Fruit fly (Drosophila melanogaster): ENCODE measurements around the gene CG5001.
A peak's percentile ranks its signal among the peaks of the same experiment; 100 is the strongest.

The CG5001 gene

DNA sequence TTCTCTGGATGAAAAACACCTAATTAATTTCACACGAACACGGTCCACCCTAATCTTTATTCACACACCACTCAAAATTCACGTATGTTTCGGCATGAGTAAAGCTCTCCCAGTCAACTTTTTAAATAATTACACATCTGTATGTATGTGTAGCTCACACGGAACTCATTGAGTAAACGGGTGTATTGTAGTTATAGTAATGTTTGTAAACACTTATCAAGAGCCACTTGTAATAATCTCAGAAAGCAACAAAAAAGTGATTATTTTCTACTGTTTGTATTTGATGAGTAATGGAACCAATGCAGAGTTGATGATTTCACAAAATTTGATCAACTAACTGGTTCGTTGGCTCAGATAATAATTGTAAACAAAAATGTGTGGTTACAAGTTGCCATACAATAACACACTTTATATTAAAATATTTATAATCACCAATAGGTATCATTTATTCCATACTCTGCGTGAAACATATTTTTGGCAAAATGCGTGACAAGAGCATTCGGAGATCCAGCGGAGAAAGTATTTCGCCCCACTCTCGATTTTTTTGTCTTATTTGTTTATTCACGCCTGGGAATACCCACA, 32.4 kb downstream of the CG5001 start (continued):
- TF ChIP-seq CG3065 (GFP tag; optimal IDR thresholded peaks at IDR 0.05) (no peak), CG6683 (GFP tag; optimal IDR thresholded peaks at IDR 0.05) (no peak), pum (GFP tag; optimal IDR thresholded peaks at IDR 0.05) (no peak), CG17361 (GFP tag; IDR thresholded peaks at IDR 0.05) (no peak), CG32532 (GFP tag; IDR thresholded peaks at IDR 0.05) (0 out of 2 replicates have a peak, but pooled peaks have one; percentile 15), ara (GFP tag; IDR thresholded peaks at IDR 0.05) (no peak), gt (GFP tag; IDR thresholded peaks at IDR 0.05) (no peak), CG12071 (GFP tag; optimal IDR thresholded peaks at IDR 0.05) (no peak), chm (GFP tag; IDR thresholded peaks at IDR 0.05) (no peak), Adf1 (GFP tag; IDR thresholded peaks at IDR 0.05) (no peak), Spps (tag; optimal IDR thresholded peaks at IDR 0.05) (no peak), CG31224 (GFP tag; IDR thresholded peaks at IDR 0.05) (no peak), CG12942 (GFP tag; optimal IDR thresholded peaks at IDR 0.05) (no peak), slp2 (GFP tag; optimal IDR thresholded peaks at IDR 0.05) (no peak), CG4854 (GFP tag; optimal IDR thresholded peaks at IDR 0.05) (no peak), odd (GFP tag; optimal IDR thresholded peaks at IDR 0.05) (no peak), Ptx1 (GFP tag; IDR thresholded peaks at IDR 0.05) (0 out of 2 replicates have a peak, but pooled peaks have one; percentile 20), CG33557 (GFP tag; optimal IDR thresholded peaks at IDR 0.05) (no peak), h (optimal IDR thresholded peaks at IDR 0.05) (no peak), CG14441 (GFP tag; IDR thresholded peaks at IDR 0.05) (no peak), cato (GFP tag; optimal IDR thresholded peaks at IDR 0.05; ENCODE audit: borderline replicate concordance) (peak; percentile 29), Poxn (GFP tag; IDR thresholded peaks at IDR 0.05) (no peak), CG4617 (GFP tag; optimal IDR thresholded peaks at IDR 0.05; ENCODE audit: borderline replicate concordance) (no peak), aop (GFP tag; IDR thresholded peaks at IDR 0.05) (no peak), twi (tag; optimal IDR thresholded peaks at IDR 0.05) (no peak), CG6791 (GFP tag; IDR thresholded peaks at IDR 0.05; ENCODE audit: partially characterized antibody) (no peak), Xrp1 (GFP tag; IDR thresholded peaks at IDR 0.05) (0 out of 2 replicates have a peak, but pooled peaks have one; percentile 8), Mrtf (GFP tag; IDR thresholded peaks at IDR 0.05) (no peak), psq (GFP tag; optimal IDR thresholded peaks at IDR 0.05) (no peak), CG7372 (GFP tag; IDR thresholded peaks at IDR 0.05) (no peak), Mad (GFP tag; optimal IDR thresholded peaks at IDR 0.05) (no peak), HmgD (GFP tag; optimal IDR thresholded peaks at IDR 0.05) (no peak), emc (GFP tag; optimal IDR thresholded peaks at IDR 0.05) (no peak), ewg (GFP tag; optimal IDR thresholded peaks at IDR 0.05) (no peak), chinmo (GFP tag; IDR thresholded peaks at IDR 0.05; ENCODE audit: partially characterized antibody) (no peak), MBD-R2 (GFP tag; IDR thresholded peaks at IDR 0.05) (no peak), Doc2 (GFP tag; IDR thresholded peaks at IDR 0.05) (no peak), rib (GFP tag; IDR thresholded peaks at IDR 0.05) (no peak), CG9817 (tag; optimal IDR thresholded peaks at IDR 0.05) (peak; percentile 7), CG11696 (GFP tag; IDR thresholded peaks at IDR 0.05) (no peak), CG15011 (GFP tag; optimal IDR thresholded peaks at IDR 0.05) (no peak), bab2 (GFP tag; optimal IDR thresholded peaks at IDR 0.05) (no peak), CG8359 (GFP tag; optimal IDR thresholded peaks at IDR 0.05; ENCODE audit: borderline replicate concordance) (no peak), CG5180 (GFP tag; optimal IDR thresholded peaks at IDR 0.05) (no peak), abd-A (tag; optimal IDR thresholded peaks at IDR 0.05) (no peak), CG4328 (GFP tag; optimal IDR thresholded peaks at IDR 0.05) (no peak), CG6813 (GFP tag; optimal IDR thresholded peaks at IDR 0.05) (no peak), CG2116 (GFP tag; optimal IDR thresholded peaks at IDR 0.05) (no peak), gce (GFP tag; IDR thresholded peaks at IDR 0.05) (no peak), CG30020 (tag; optimal IDR thresholded peaks at IDR 0.05) (no peak), dati (GFP tag; IDR thresholded peaks at IDR 0.05) (no peak), Drgx (GFP tag; IDR thresholded peaks at IDR 0.05) (no peak)

Data from whole organism, embryonic.